Worm (Caenorhabditis elegans): ENCODE measurements around the gene plpp-1.2.

DNA sequence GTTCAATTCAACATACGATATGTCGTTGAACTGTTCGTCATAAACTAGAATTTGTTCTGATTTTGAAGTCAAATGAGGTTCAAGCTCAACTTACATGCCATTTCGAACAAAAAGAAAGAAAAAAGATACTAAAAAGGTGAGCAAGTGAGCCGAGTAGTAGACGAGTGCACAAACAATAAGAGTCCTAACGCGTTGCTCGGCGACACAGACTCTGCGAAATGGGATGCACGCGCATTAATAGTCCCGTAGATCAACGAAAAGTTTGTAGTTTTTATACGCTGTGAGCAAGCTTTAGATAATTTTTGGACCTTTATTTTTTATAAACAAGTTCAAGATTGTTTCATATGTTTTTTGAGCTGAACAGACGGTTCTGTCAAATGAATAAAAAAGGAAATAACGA lies 43.4 kb downstream of the plpp-1.2 start, which contains the start of gene C56E6.4:
- no peak for TF ChIP-seq him-1 (tag; optimal IDR thresholded peaks at IDR 0.05)
- TF ChIP-seq dao-5 (tag; optimal IDR thresholded peaks at IDR 0.05) = no peak
- TF ChIP-seq W03F9.2 (tag; optimal IDR thresholded peaks at IDR 0.05) = no peak

Data from whole organism, L4/young adult.